Worm (Caenorhabditis elegans) whole organism, L1 larva: Measurements from ENCODE around the gene C14C10.10.

Experiments used
- ama-1 ChIP-seq: fragments of 150-350 bp; optimal IDR thresholded peaks from 2 replicates; lab custom pipeline; 2014
- blmp-1 ChIP-seq: fragments of 150-350 bp; optimal IDR thresholded peaks from 2 replicates; lab custom pipeline; 2014; ENCODE audit warnings: missing biosample characterization, missing genetic modification characterization
- ceh-82 ChIP-seq, 3 experiments: fragments of 150-350 bp in 1 of 3; sonication (generic microtip) in 2 of 3; optimal IDR thresholded peaks; 2 replicates each; lab custom pipeline; 2014 to 2017; ENCODE audit warnings: missing biosample characterization in 3 of 3, missing genetic modification characterization in 3 of 3
- ces-1 ChIP-seq: fragments of 150-350 bp; optimal IDR thresholded peaks from 2 replicates; lab custom pipeline; 2014; ENCODE audit warnings: missing biosample characterization, missing genetic modification reagents, missing genetic modification characterization
- dsc-1 ChIP-seq: sonication (generic microtip); optimal IDR thresholded peaks from 2 replicates; lab custom pipeline; 2016; ENCODE audit warnings: mild to moderate bottlenecking, missing genetic modification characterization, missing compliant biosample characterization
- efl-1 ChIP-seq, 4 experiments: fragments of 150-350 bp; optimal IDR thresholded peaks in 3 of 4; peaks in 1 of 4; 1 replicate in 1 of 4; 2 replicates in 3 of 4; lab custom pipeline; 2014; ENCODE audit warnings: missing biosample characterization in 2 of 4, missing genetic modification characterization in 2 of 4, missing genetic modification reagents in 2 of 4
- elt-3 ChIP-seq, 6 experiments: fragments of 150-350 bp in 1 of 6; sonication (generic microtip); optimal IDR thresholded peaks; 2 replicates each; lab custom pipeline; 2017 to 2018; ENCODE audit warnings: missing biosample characterization in 6 of 6, missing genetic modification characterization in 6 of 6, inconsistent platforms in 1 of 6
- ets-5 ChIP-seq: fragments of 200-800 bp; sonication (Bioruptor generic); IDR thresholded peaks from 2 replicates; pipeline ENCODE4 v1.3.6; 2022; ENCODE audit warnings: missing genetic modification characterization, missing compliant biosample characterization
- fkh-8 ChIP-seq: sonication (generic microtip); optimal IDR thresholded peaks from 2 replicates; lab custom pipeline; 2016; ENCODE audit warnings: mild to moderate bottlenecking, missing genetic modification characterization, missing compliant biosample characterization
- fos-1 ChIP-seq: fragments of 150-350 bp; optimal IDR thresholded peaks from 2 replicates; lab custom pipeline; 2014; ENCODE audit warnings: missing biosample characterization, missing genetic modification characterization
- jun-1 ChIP-seq: fragments of 150-350 bp; optimal IDR thresholded peaks from 2 replicates; lab custom pipeline; 2014; ENCODE audit warnings: missing biosample characterization, missing genetic modification reagents, missing genetic modification characterization
- lin-14 ChIP-seq: fragments of 200-800 bp; sonication (Bioruptor generic); optimal IDR thresholded peaks from 2 replicates; lab custom pipeline; 2018; ENCODE audit warnings: mild to moderate bottlenecking, missing genetic modification characterization, moderate library complexity, missing compliant biosample characterization
- lin-35 ChIP-seq, 2 experiments: fragments of 150-350 bp; optimal IDR thresholded peaks; 2 replicates each; lab custom pipeline; 2014; ENCODE audit warnings: missing biosample characterization in 2 of 2, missing genetic modification characterization in 2 of 2, missing genetic modification reagents in 2 of 2
- lin-39 ChIP-seq: fragments of 150-350 bp; optimal IDR thresholded peaks from 2 replicates; lab custom pipeline; 2014; ENCODE audit warnings: missing biosample characterization, missing genetic modification reagents, missing genetic modification characterization
- lir-3 ChIP-seq: sonication (generic microtip); optimal IDR thresholded peaks from 2 replicates; lab custom pipeline; 2016; ENCODE audit warnings: mild to moderate bottlenecking, missing genetic modification characterization, moderate library complexity, missing compliant biosample characterization; ENCODE audit not compliant: poor library complexity
- lsy-2 ChIP-seq, 2 experiments: fragments of 150-350 bp; optimal IDR thresholded peaks; 2 replicates each; lab custom pipeline; 2014; ENCODE audit warnings: missing biosample characterization in 2 of 2, missing genetic modification characterization in 2 of 2
- mdl-1 ChIP-seq, 2 experiments: fragments of 150-350 bp; optimal IDR thresholded peaks; 2 replicates each; lab custom pipeline; 2014 to 2017; ENCODE audit warnings: missing biosample characterization in 2 of 2, missing genetic modification characterization in 2 of 2, inconsistent platforms in 1 of 2
- nhr-11 ChIP-seq: fragments of 150-350 bp; optimal IDR thresholded peaks from 2 replicates; lab custom pipeline; 2014; ENCODE audit warnings: missing biosample characterization, missing genetic modification characterization
- nhr-19 ChIP-seq: fragments of 200-800 bp; sonication (Bioruptor generic); conservative IDR thresholded peaks from 2 replicates; pipeline ENCODE4 v1.3.6; 2022; ENCODE audit warnings: missing genetic modification characterization, missing compliant biosample characterization
- nhr-20 ChIP-seq: sonication (generic microtip); optimal IDR thresholded peaks from 2 replicates; lab custom pipeline; 2016; ENCODE audit warnings: mild to moderate bottlenecking, missing genetic modification characterization, missing compliant biosample characterization
- nhr-28 ChIP-seq: fragments of 150-350 bp; optimal IDR thresholded peaks from 2 replicates; lab custom pipeline; 2014; ENCODE audit warnings: missing biosample characterization, missing genetic modification characterization
- nhr-47 ChIP-seq: sonication (generic microtip); optimal IDR thresholded peaks from 2 replicates; lab custom pipeline; 2016; ENCODE audit warnings: mild to moderate bottlenecking, missing genetic modification characterization, moderate library complexity, missing compliant biosample characterization
- nhr-71 ChIP-seq: sonication (generic microtip); optimal IDR thresholded peaks from 2 replicates; lab custom pipeline; 2016; ENCODE audit warnings: mild to moderate bottlenecking, missing genetic modification characterization, moderate library complexity, missing compliant biosample characterization
- nhr-84 ChIP-seq: sonication (generic microtip); optimal IDR thresholded peaks from 2 replicates; lab custom pipeline; 2017; ENCODE audit warnings: missing biosample characterization, missing genetic modification characterization
- nhr-85 ChIP-seq: sonication (generic microtip); peaks from one replicate; lab custom pipeline; 2016; ENCODE audit warnings: missing genetic modification characterization, inconsistent platforms, missing compliant biosample characterization
- pax-3 ChIP-seq: fragments of 200-800 bp; sonication (Bioruptor generic); optimal IDR thresholded peaks from 2 replicates; lab custom pipeline; 2018; ENCODE audit warnings: mild to moderate bottlenecking, missing genetic modification characterization, moderate library complexity, missing compliant biosample characterization
- snu-23 ChIP-seq: sonication (generic microtip); optimal IDR thresholded peaks from 2 replicates; lab custom pipeline; 2016; ENCODE audit warnings: missing genetic modification characterization, missing compliant biosample characterization
- sptf-1 ChIP-seq: fragments of 150-350 bp; optimal IDR thresholded peaks from 2 replicates; lab custom pipeline; 2014; ENCODE audit warnings: missing biosample characterization, missing genetic modification characterization
- swsn-7 ChIP-seq: sonication (generic microtip); optimal IDR thresholded peaks from 2 replicates; lab custom pipeline; 2016; ENCODE audit warnings: missing genetic modification characterization, missing compliant biosample characterization
- tbx-2 ChIP-seq: sonication (generic microtip); optimal IDR thresholded peaks from 2 replicates; lab custom pipeline; 2016; ENCODE audit warnings: missing genetic modification characterization, missing compliant biosample characterization
- tlp-1 ChIP-seq: fragments of 150-350 bp; optimal IDR thresholded peaks from 2 replicates; lab custom pipeline; 2014; ENCODE audit warnings: missing biosample characterization, missing genetic modification characterization
- unc-130 ChIP-seq: fragments of 150-350 bp; optimal IDR thresholded peaks from 2 replicates; lab custom pipeline; 2017; ENCODE audit warnings: missing biosample characterization, missing genetic modification characterization, inconsistent platforms
- unc-98 ChIP-seq: fragments of 200-800 bp; sonication (Bioruptor generic); IDR thresholded peaks from 2 replicates; pipeline ENCODE4 v1.3.6; 2022; ENCODE audit warnings: missing genetic modification characterization, missing compliant biosample characterization
- vab-15 ChIP-seq: sonication (generic microtip); optimal IDR thresholded peaks from 2 replicates; lab custom pipeline; 2017; ENCODE audit warnings: missing genotype, mild to moderate bottlenecking, missing genetic modification characterization, missing compliant biosample characterization

C14C10.10 gene

ce11 chrV:12554172-12555031, 44.5 kb downstream of the C14C10.10 start (continued):
- TF ChIP-seq swsn-7 (tag; lab: Kevin White, UChicago): no peak
- peak; percentile 38 for TF ChIP-seq nhr-47 (tag; lab: Kevin White, UChicago)
- TF ChIP-seq nhr-85 (tag; lab: Kevin White, UChicago): peak; percentile 98
- no peak for TF ChIP-seq tlp-1 (tag; lab: Kevin White, UChicago)
- no peak for TF ChIP-seq fos-1 (tag; lab: Kevin White, UChicago)
- no peak for TF ChIP-seq ces-1
- no peak for TF ChIP-seq nhr-11 (tag; lab: Kevin White, UChicago)
- TF ChIP-seq fkh-8: no peak
- peak; percentile 79 for TF ChIP-seq nhr-20 (tag; lab: Kevin White, UChicago)
- TF ChIP-seq lin-39 (tag; lab: Kevin White, UChicago): no peak
- peak; percentile 16 for TF ChIP-seq vab-15

- TF ChIP-seq pax-3 (tag; lab: Kevin White, UChicago): peak; percentile 55
- peak; percentile 40 for TF ChIP-seq snu-23
- TF ChIP-seq mdl-1 (tag; optimal IDR thresholded peaks at IDR 0.05; lab: Kevin White, UChicago): peak in 1 of 2 experiments; percentile 63
- peak; percentile 59 for TF ChIP-seq blmp-1 (tag; lab: Kevin White, UChicago)
- TF ChIP-seq nhr-71 (tag; lab: Kevin White, UChicago): peak; percentile 64
- TF ChIP-seq elt-3 (tag; optimal IDR thresholded peaks at IDR 0.05; lab: Kevin White, UChicago): peak in 5 of 6 experiments; percentile 51 to 98 (median 60)
- TF ChIP-seq ets-5 (GFP tag; lab: Robert Waterston, UW): no peak
- peak; percentile 60 for TF ChIP-seq dsc-1
- TF ChIP-seq fkh-8: peak; percentile 14
- peak; percentile 30 for TF ChIP-seq tbx-2 (tag; lab: Kevin White, UChicago)
- TF ChIP-seq ceh-82 (tag; optimal IDR thresholded peaks at IDR 0.05; lab: Kevin White, UChicago): no peak
- TF ChIP-seq nhr-84 (tag; lab: Kevin White, UChicago): no peak
- no peak for TF ChIP-seq efl-1 (optimal IDR thresholded peaks at IDR 0.05; lab: Kevin White, UChicago)
- TF ChIP-seq efl-1 (GFP tag; optimal IDR thresholded peaks at IDR 0.05 in 1 of 2; lab: Kevin White, UChicago): peak in 1 of 2 experiments; percentile 1
- TF ChIP-seq nhr-20 (tag; lab: Kevin White, UChicago): peak; percentile 60
- TF ChIP-seq vab-15: no peak
- peak; percentile 94 for TF ChIP-seq nhr-85 (tag; lab: Kevin White, UChicago)
- peak; percentile 47 for TF ChIP-seq unc-130 (tag; lab: Kevin White, UChicago)
- peak; percentile 64 for TF ChIP-seq lin-14 (GFP tag; lab: Kevin White, UChicago)
- no peak for TF ChIP-seq sptf-1 (tag; lab: Kevin White, UChicago)
- TF ChIP-seq nhr-19 (GFP tag; lab: Robert Waterston, UW): peak; percentile 46
- peak; percentile 43 for TF ChIP-seq nhr-47 (tag; lab: Kevin White, UChicago)
Measured at ce11 chrV:12553286-12553725, 45.6 kb downstream of the C14C10.10 start.

ce11 chrV:12552671-12553212, 46.2 kb downstream of the C14C10.10 start, which contains the start of gene F45D3.4:
Gene F45D3.4, minus strand, starts transcription at chrV:12553191.
- TF ChIP-seq ama-1 (lab: Kevin White, UChicago) (peak; percentile 15), lir-3 (tag; lab: Kevin White, UChicago) (no peak), lsy-2 (tag; optimal IDR thresholded peaks at IDR 0.05; lab: Kevin White, UChicago) (peak in 1 of 2 experiments; percentile 13), jun-1 (tag; lab: Kevin White, UChicago) (no peak), nhr-84 (tag; lab: Kevin White, UChicago) (no peak), sptf-1 (tag; lab: Kevin White, UChicago) (no peak), unc-98 (GFP tag; lab: Robert Waterston, UW) (no peak), nhr-28 (tag; lab: Kevin White, UChicago) (no peak), lin-35 (GFP tag; optimal IDR thresholded peaks at IDR 0.05; lab: Kevin White, UChicago) (peak in 1 of 2 experiments; percentile 3)
